Fruit fly (Drosophila melanogaster) whole organism, embryonic: ENCODE results near the gene POLDIP2.

Experiments
- Awh ChIP-seq: fragments of 200-800 bp; sonication (Bioruptor generic); IDR thresholded peaks from 2 replicates; pipeline ENCODE4, ENCODE4 v1.3.6; 2022; ENCODE audit warnings: missing biosample characterization, missing genetic modification characterization
- CG11093 ChIP-seq: fragments of 200-800 bp; sonication (Bioruptor generic); IDR thresholded peaks from 3 replicates; pipeline ENCODE4 v1.3.6; 2022; ENCODE audit warnings: missing biosample characterization, missing genetic modification characterization
- CG11696 ChIP-seq: fragments of 200-800 bp; sonication (Bioruptor generic); IDR thresholded peaks from 2 replicates; pipeline ENCODE4 v1.3.6; 2022; ENCODE audit warnings: missing biosample characterization, missing genetic modification characterization
- CG12071 ChIP-seq: fragments of 200-800 bp; sonication (Bioruptor generic); optimal IDR thresholded peaks from 3 replicates; lab custom pipeline; 2018; ENCODE audit warnings: missing biosample characterization, mild to moderate bottlenecking, missing genetic modification characterization
- CG1233 ChIP-seq: fragments of 200-800 bp; sonication (Bioruptor generic); optimal IDR thresholded peaks from 4 replicates; lab custom pipeline; 2018; ENCODE audit warnings: missing biosample characterization, mild to moderate bottlenecking, missing genetic modification characterization
- CG14014 ChIP-seq: fragments of 200-800 bp; sonication (Bioruptor generic); IDR thresholded peaks from 2 replicates; pipeline ENCODE4 v1.3.6; 2022; ENCODE audit warnings: missing biosample characterization, missing genetic modification characterization
- CG16863 ChIP-seq: fragments of 200-800 bp; sonication (Bioruptor generic); optimal IDR thresholded peaks from 3 replicates; lab custom pipeline; 2016; ENCODE audit warnings: missing biosample characterization, missing genetic modification characterization
- CG17186 ChIP-seq: fragments of 200-800 bp; sonication (Bioruptor generic); optimal IDR thresholded peaks from 3 replicates; lab custom pipeline; 2017; ENCODE audit warnings: missing biosample characterization, missing genetic modification reagents, missing genetic modification characterization
- CG18476 ChIP-seq: fragments of 200-800 bp; sonication (Bioruptor generic); optimal IDR thresholded peaks from 2 replicates; lab custom pipeline; 2016; ENCODE audit warnings: missing biosample characterization, mild to moderate bottlenecking, missing genetic modification characterization
- CG2116 ChIP-seq: fragments of 200-800 bp; sonication (Bioruptor generic); optimal IDR thresholded peaks from 3 replicates; lab custom pipeline; 2018; ENCODE audit warnings: missing biosample characterization, mild to moderate bottlenecking, missing genetic modification characterization
- CG32532 ChIP-seq: fragments of 200-800 bp; sonication (Bioruptor generic); IDR thresholded peaks from 2 replicates; pipeline ENCODE4 v1.3.6; 2022; ENCODE audit warnings: missing biosample characterization, missing genetic modification characterization
- CG3726 ChIP-seq: fragments of 200-800 bp; sonication (Bioruptor generic); IDR thresholded peaks from 3 replicates; pipeline ENCODE4, ENCODE4 v1.3.6; 2022; ENCODE audit warnings: missing biosample characterization, missing genetic modification characterization
- CG4424 ChIP-seq: fragments of 200-800 bp; sonication (Bioruptor generic); optimal IDR thresholded peaks from 3 replicates; lab custom pipeline; 2016; ENCODE audit warnings: missing biosample characterization, missing genetic modification characterization
- CG5953 ChIP-seq: fragments of 200-800 bp; sonication (Bioruptor generic); IDR thresholded peaks from 2 replicates; pipeline ENCODE4 v1.3.6; 2022; ENCODE audit warnings: missing biosample characterization, missing genetic modification characterization
- CG6654 ChIP-seq: fragments of 200-800 bp; sonication (Bioruptor generic); optimal IDR thresholded peaks from 2 replicates; lab custom pipeline; 2017; ENCODE audit warnings: missing biosample characterization, mild to moderate bottlenecking, missing genetic modification characterization
- CG6689 ChIP-seq: fragments of 200-800 bp; sonication (Bioruptor generic); IDR thresholded peaks from 2 replicates; pipeline ENCODE4 v1.3.6; 2022; ENCODE audit warnings: missing biosample characterization, missing genetic modification characterization
- CG7372 ChIP-seq: fragments of 200-800 bp; sonication (Bioruptor generic); IDR thresholded peaks from 2 replicates; pipeline ENCODE4 v1.3.6; 2022; ENCODE audit warnings: missing biosample characterization, missing genetic modification characterization
- CG7928 ChIP-seq: fragments of 200-800 bp; sonication (Bioruptor generic); optimal IDR thresholded peaks from 2 replicates; lab custom pipeline; 2017; ENCODE audit warnings: missing biosample characterization, mild to moderate bottlenecking, missing genetic modification characterization
- CG8281 ChIP-seq: fragments of 200-800 bp; sonication (Bioruptor generic); optimal IDR thresholded peaks from 2 replicates; lab custom pipeline; 2018; ENCODE audit warnings: missing biosample characterization, mild to moderate bottlenecking, missing genetic modification characterization, moderate library complexity
- CG8944 ChIP-seq: fragments of 200-800 bp; sonication (Bioruptor generic); optimal IDR thresholded peaks from 3 replicates; lab custom pipeline; 2016; ENCODE audit warnings: missing biosample characterization, missing genetic modification characterization
- CG9876 ChIP-seq: fragments of 200-800 bp; sonication (Bioruptor generic); optimal IDR thresholded peaks from 2 replicates; lab custom pipeline; 2016; ENCODE audit warnings: missing biosample characterization, missing genetic modification characterization
- Dll ChIP-seq: fragments of 200-800 bp; sonication (Bioruptor generic); IDR thresholded peaks from 4 replicates; pipeline ENCODE4 v1.3.6; 2022; ENCODE audit warnings: missing biosample characterization, missing genetic modification characterization; ENCODE audit not compliant: partially characterized antibody
- Gug ChIP-seq: fragments of 200-800 bp; sonication (Bioruptor generic); IDR thresholded peaks from 4 replicates; pipeline ENCODE4 v1.3.6; 2022; ENCODE audit warnings: missing biosample characterization, missing genetic modification characterization
- H2.0 ChIP-seq: fragments of 200-800 bp; sonication (Bioruptor generic); IDR thresholded peaks from 2 replicates; pipeline ENCODE4 v1.3.6; 2022; ENCODE audit warnings: missing biosample characterization, missing genetic modification characterization
- Hr78 ChIP-seq, 2 experiments: fragments of 200-800 bp in 1 of 2; fragments of >200 bp in 1 of 2; sonication (Bioruptor generic) in 1 of 2; optimal IDR thresholded peaks; 2 replicates each; lab custom pipeline; 2017 to 2019; ENCODE audit warnings: missing biosample characterization in 2 of 2, missing genetic modification characterization in 2 of 2, mild to moderate bottlenecking in 1 of 2, moderate library complexity in 1 of 2
- Nf-YA ChIP-seq: fragments of 200-800 bp; sonication (Bioruptor generic); IDR thresholded peaks from 2 replicates; pipeline ENCODE4 v1.3.6; 2022; ENCODE audit warnings: missing biosample characterization, missing genetic modification characterization
- ac ChIP-seq: fragments of 200-800 bp; sonication (Bioruptor generic); optimal IDR thresholded peaks from 3 replicates; lab custom pipeline; 2017; ENCODE audit warnings: missing biosample characterization, mild to moderate bottlenecking, missing genetic modification characterization
- az2 ChIP-seq: fragments of 200-800 bp; sonication (Bioruptor generic); optimal IDR thresholded peaks from 3 replicates; lab custom pipeline; 2016; ENCODE audit warnings: missing biosample characterization, missing genetic modification characterization
- caup ChIP-seq: fragments of 200-800 bp; sonication (Bioruptor generic); optimal IDR thresholded peaks from 3 replicates; lab custom pipeline; 2017; ENCODE audit warnings: missing biosample characterization, mild to moderate bottlenecking, missing genetic modification characterization, moderate library complexity; ENCODE audit not compliant: severe bottlenecking
- cg ChIP-seq: fragments of 200-800 bp; sonication (Bioruptor generic); optimal IDR thresholded peaks from 3 replicates; lab custom pipeline; 2019; ENCODE audit warnings: missing biosample characterization, mild to moderate bottlenecking, missing genetic modification characterization, moderate library complexity
- crol ChIP-seq: fragments of 200-800 bp; sonication (Bioruptor generic); IDR thresholded peaks from 2 replicates; pipeline ENCODE4 v1.3.6; 2022; ENCODE audit warnings: missing biosample characterization, missing genetic modification characterization
- cwo ChIP-seq: fragments of 200-800 bp; sonication (Bioruptor generic); optimal IDR thresholded peaks from 3 replicates; lab custom pipeline; 2017; ENCODE audit warnings: missing biosample characterization, missing genetic modification characterization, mild to moderate bottlenecking, moderate library complexity, missing genetic modification reagents
- disco-r ChIP-seq: fragments of 200-800 bp; sonication (Bioruptor generic); optimal IDR thresholded peaks from 2 replicates; lab custom pipeline; 2016; ENCODE audit warnings: missing biosample characterization, missing genetic modification characterization
- dpn ChIP-seq, 2 experiments: fragments of 200-800 bp; sonication (Bioruptor generic); optimal IDR thresholded peaks; 3 replicates each; lab custom pipeline; 2016; ENCODE audit warnings: missing biosample characterization in 2 of 2, missing genetic modification characterization in 2 of 2
- ems ChIP-seq: fragments of 200-800 bp; sonication (Bioruptor generic); optimal IDR thresholded peaks from 3 replicates; lab custom pipeline; 2016; ENCODE audit warnings: missing biosample characterization, missing genetic modification characterization
- ewg ChIP-seq: fragments of 200-800 bp; sonication (Bioruptor generic); optimal IDR thresholded peaks from 3 replicates; lab custom pipeline; 2017; ENCODE audit warnings: mild to moderate bottlenecking, missing biosample characterization, missing genetic modification reagents, missing genetic modification characterization
- gcm ChIP-seq: fragments of 200-800 bp; sonication (Bioruptor generic); optimal IDR thresholded peaks from 2 replicates; lab custom pipeline; 2019; ENCODE audit warnings: missing biosample characterization, mild to moderate bottlenecking, missing genetic modification characterization, moderate library complexity
- klu ChIP-seq: fragments of 200-800 bp; sonication (Bioruptor generic); IDR thresholded peaks from 2 replicates; pipeline ENCODE4 v1.3.6; 2022; ENCODE audit warnings: missing biosample characterization, missing genetic modification characterization
- lilli ChIP-seq: fragments of 200-800 bp; sonication (Bioruptor generic); optimal IDR thresholded peaks from 3 replicates; lab custom pipeline; 2016; ENCODE audit warnings: missing biosample characterization, missing genetic modification characterization
- lov ChIP-seq, 2 experiments: fragments of 200-800 bp in 1 of 2; fragments of >200 bp in 1 of 2; sonication (Bioruptor generic) in 1 of 2; IDR thresholded peaks in 1 of 2; optimal IDR thresholded peaks in 1 of 2; 2 replicates in 1 of 2; 3 replicates in 1 of 2; pipeline versions ENCODE4 v1.3.6 to Lab custom; 2017 to 2022; ENCODE audit warnings: missing biosample characterization in 1 of 2, missing genetic modification characterization in 1 of 2
- luna ChIP-seq: fragments of 200-800 bp; sonication (Bioruptor generic); optimal IDR thresholded peaks from 2 replicates; lab custom pipeline; 2016; ENCODE audit warnings: missing biosample characterization, missing genetic modification characterization
- org-1 ChIP-seq: fragments of 200-800 bp; sonication (Bioruptor generic); optimal IDR thresholded peaks from 2 replicates; lab custom pipeline; 2017; ENCODE audit warnings: missing biosample characterization, missing genetic modification characterization
- phol ChIP-seq: fragments of 200-800 bp; sonication (Bioruptor generic); optimal IDR thresholded peaks from 3 replicates; lab custom pipeline; 2018; ENCODE audit warnings: missing biosample characterization, mild to moderate bottlenecking, missing genetic modification characterization, moderate library complexity
- pita ChIP-seq: fragments of 200-800 bp; sonication (Bioruptor generic); optimal IDR thresholded peaks from 2 replicates; lab custom pipeline; 2017; ENCODE audit warnings: missing biosample characterization, mild to moderate bottlenecking, missing genetic modification characterization
- rib ChIP-seq: fragments of 200-800 bp; sonication (Bioruptor generic); IDR thresholded peaks from 2 replicates; pipeline ENCODE4 v1.3.6; 2022; ENCODE audit warnings: missing biosample characterization, missing genetic modification characterization
- tll ChIP-seq, 2 experiments: fragments of 200-800 bp in 1 of 2; fragments of >200 bp in 1 of 2; sonication (Bioruptor generic) in 1 of 2; optimal IDR thresholded peaks; 2 replicates each; lab custom pipeline; 2017 to 2019; ENCODE audit warnings: missing biosample characterization in 2 of 2, missing genetic modification characterization in 2 of 2, mild to moderate bottlenecking in 1 of 2, moderate library complexity in 1 of 2
- tx ChIP-seq: fragments of 200-800 bp; sonication (Bioruptor generic); optimal IDR thresholded peaks from 2 replicates; lab custom pipeline; 2016; ENCODE audit warnings: missing biosample characterization, missing genetic modification characterization
- wek ChIP-seq: fragments of 200-800 bp; sonication (Bioruptor generic); optimal IDR thresholded peaks from 3 replicates; lab custom pipeline; 2018; ENCODE audit warnings: missing biosample characterization, mild to moderate bottlenecking, missing genetic modification characterization, moderate library complexity
- wor ChIP-seq: fragments of 200-800 bp; sonication (Bioruptor generic); IDR thresholded peaks from 2 replicates; pipeline ENCODE4 v1.3.6; 2022; ENCODE audit warnings: missing biosample characterization, missing genetic modification characterization

POLDIP2 gene

DNA sequence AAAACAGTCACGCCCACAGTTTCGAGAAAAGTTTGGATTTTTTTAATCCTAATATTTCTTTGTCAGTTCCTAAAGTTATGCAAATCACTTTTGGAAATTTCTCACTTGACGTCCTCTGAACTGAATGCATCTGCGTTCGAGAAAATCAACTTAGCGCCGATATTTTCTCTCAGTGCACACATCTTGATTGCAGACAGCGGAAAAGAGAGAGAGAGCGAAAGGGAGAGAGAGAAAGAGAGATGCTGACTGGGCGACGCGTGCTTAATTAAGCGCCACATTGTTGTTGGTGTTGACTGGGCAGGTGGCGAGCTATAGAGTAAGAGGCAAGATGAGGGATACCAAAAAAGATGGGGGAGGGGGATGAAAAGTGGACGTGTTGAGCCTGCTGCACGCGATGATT, 51.0 kb downstream of the POLDIP2 start (continued):
- TF ChIP-seq lilli (GFP tag; lab: Kevin White, UChicago) (peak; percentile 17), CG17186 (GFP tag; lab: Kevin White, UChicago) (no peak), Awh (GFP tag; lab: Robert Waterston, UW) (peak; percentile 91), Nf-YA (GFP tag; lab: Robert Waterston, UW) (no peak), CG2116 (GFP tag; lab: Kevin White, UChicago) (no peak), CG4424 (peak; percentile 61), CG8281 (tag; lab: Kevin White, UChicago) (no peak), Dll (0 out of 4 replicates have a peak, but pooled peaks have one; percentile 28), crol (GFP tag; lab: Robert Waterston, UW) (peak; percentile 31; the same call in 1 of the 2 replicates), ac (GFP tag; lab: Kevin White, UChicago) (no peak), CG6654 (peak; percentile 11), org-1 (GFP tag; lab: Kevin White, UChicago) (peak; percentile 43), gcm (GFP tag; lab: Kevin White, UChicago) (peak; percentile 14), CG7928 (GFP tag; lab: Kevin White, UChicago) (no peak), CG1233 (GFP tag; lab: Kevin White, UChicago) (peak; percentile 23), cwo (GFP tag; lab: Kevin White, UChicago) (no peak), ewg (peak; percentile 30), CG11093 (GFP tag; lab: Robert Waterston, UW) (no peak), CG7372 (GFP tag; lab: Robert Waterston, UW) (0 out of 2 replicates have a peak, but pooled peaks have one; percentile 33), az2 (GFP tag; lab: Kevin White, UChicago) (peak; percentile 64), Gug (GFP tag; lab: Robert Waterston, UW) (peak; percentile 40; the same call in 1 of the 4 replicates), Hr78 (GFP tag; optimal IDR thresholded peaks at IDR 0.05; lab: Kevin White, UChicago) (no peak), CG5953 (0 out of 2 replicates have a peak, but pooled peaks have one; percentile 18), lov (optimal IDR thresholded peaks at IDR 0.05; lab: Kevin White, UChicago) (no peak), lov (GFP tag; IDR thresholded peaks at IDR 0.05; lab: Robert Waterston, UW) (0 out of 3 replicates have a peak, but pooled peaks have one; percentile 49), CG16863 (GFP tag; lab: Kevin White, UChicago) (peak; percentile 65), CG9876 (GFP tag; lab: Kevin White, UChicago) (peak; percentile 24), pita (no peak), cg (no peak), CG6689 (GFP tag; lab: Robert Waterston, UW) (peak; percentile 23; the same call in 1 of the 2 replicates), dpn (GFP tag; optimal IDR thresholded peaks at IDR 0.05; lab: Kevin White, UChicago) (peak; percentile 45 to 47), wek (GFP tag; lab: Kevin White, UChicago) (no peak), CG12071 (GFP tag; lab: Kevin White, UChicago) (peak; percentile 47), tx (GFP tag; lab: Kevin White, UChicago) (peak; percentile 21), tll (GFP tag; optimal IDR thresholded peaks at IDR 0.05; lab: Kevin White, UChicago) (no peak), CG18476 (GFP tag; lab: Kevin White, UChicago) (no peak), CG14014 (GFP tag; lab: Robert Waterston, UW) (0 out of 2 replicates have a peak, but pooled peaks have one; percentile 37), CG8944 (peak; percentile 38), disco-r (GFP tag; lab: Kevin White, UChicago) (no peak), CG3726 (no peak), ems (GFP tag; lab: Kevin White, UChicago) (peak; percentile 11), CG32532 (no peak; the same call in 1 of the 2 replicates), rib (GFP tag; lab: Robert Waterston, UW) (no peak), CG11696 (GFP tag; lab: Robert Waterston, UW) (peak; percentile 8; the same call in 1 of the 2 replicates), luna (no peak), caup (GFP tag; lab: Kevin White, UChicago) (no peak), phol (tag; lab: Kevin White, UChicago) (peak; percentile 64), H2.0 (GFP tag; lab: Robert Waterston, UW) (no peak), klu (GFP tag; lab: Robert Waterston, UW) (no peak), wor (0 out of 2 replicates have a peak, but pooled peaks have one; percentile 22)
